Worm (Caenorhabditis elegans): ENCODE data around the gene K09E9.4.

K09E9.4 gene

DNA sequence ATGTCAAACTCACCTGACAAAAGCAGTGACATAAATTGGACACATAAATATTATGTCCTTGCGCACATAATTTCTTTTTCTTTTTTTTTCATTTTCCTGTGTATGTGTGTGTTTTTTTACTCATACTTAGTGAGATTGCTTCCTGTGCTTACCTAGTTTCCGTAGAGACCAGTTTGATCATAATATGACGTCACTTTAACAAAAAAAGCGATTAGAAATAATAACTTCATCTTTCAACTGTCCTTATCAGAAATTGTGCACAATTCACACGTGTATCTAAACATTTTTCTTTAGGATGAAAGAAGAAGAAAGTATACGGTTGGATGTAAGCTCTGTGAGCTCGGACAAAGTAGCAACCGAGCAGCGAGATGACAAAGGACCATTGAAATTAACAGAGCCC, 8.2 kb downstream of the K09E9.4 start:
- TF ChIP-seq F33H1.4 (GFP tag; IDR thresholded peaks at IDR 0.05) (no peak), nhr-80 (tag; optimal IDR thresholded peaks at IDR 0.05) (peak; percentile 39), lin-54 (GFP tag; optimal IDR thresholded peaks at IDR 0.05) (no peak), atf-7 (tag; optimal IDR thresholded peaks at IDR 0.05) (peak; percentile 67), Y53G8AR.9 (GFP tag; conservative IDR thresholded peaks at IDR 0.05) (no peak), ceh-100 (GFP tag; IDR thresholded peaks at IDR 0.05) (no peak)

- peak; percentile 59; the same call in 1 of the 2 replicates for TF ChIP-seq egrh-3 (GFP tag; IDR thresholded peaks at IDR 0.05)
- no peak for TF ChIP-seq rpc-1 (optimal IDR thresholded peaks at IDR 0.05)
- peak; percentile 16 for TF ChIP-seq rpc-1 (tag; optimal IDR thresholded peaks at IDR 0.05)
- no peak for TF ChIP-seq unc-62 (GFP tag; optimal IDR thresholded peaks at IDR 0.05)
- TF ChIP-seq D2030.7 (GFP tag; IDR thresholded peaks at IDR 0.05), result no peak
- 0 out of 2 replicates have a peak, but pooled peaks have one; percentile 30 for TF ChIP-seq ztf-25 (GFP tag; IDR thresholded peaks at IDR 0.05)
- no peak for TF ChIP-seq nhr-80 (tag; optimal IDR thresholded peaks at IDR 0.05)
Measured at ce11 chrX:15621001-15621400, 9.2 kb downstream of the K09E9.4 start.

DNA sequence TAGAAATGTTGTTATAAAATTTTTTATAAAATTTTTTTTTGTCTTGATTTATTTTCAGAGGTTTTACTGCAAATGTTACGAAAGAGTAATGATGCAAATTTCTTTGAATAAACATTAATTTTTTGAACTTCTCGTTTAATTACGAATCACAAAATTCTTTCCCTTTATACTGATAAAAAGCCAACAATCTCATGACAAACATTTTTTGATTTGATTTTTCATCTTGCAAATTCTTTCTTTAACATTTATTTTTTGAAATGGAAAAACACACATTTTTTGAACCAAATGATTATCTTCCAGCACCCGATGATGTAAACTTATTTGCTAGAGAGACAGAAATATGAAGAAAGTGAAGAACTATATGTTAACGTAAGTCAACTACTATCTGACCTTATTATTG, 10.0 kb downstream of the K09E9.4 start, which contains the start of gene K09E9.1:
Gene K09E9.1 (plus strand): TSS at position 301 of the 400 bp plus-strand sequence.
- TF ChIP-seq hmg-1.2 (GFP tag; IDR thresholded peaks at IDR 0.05) (no peak), hrde-1 (tag; optimal IDR thresholded peaks at IDR 0.05; ENCODE audit: borderline replicate concordance) (no peak), Y53G8AR.9 (GFP tag; conservative IDR thresholded peaks at IDR 0.05) (no peak), F23B12.7 (tag; optimal IDR thresholded peaks at IDR 0.05; ENCODE audit: insufficient read depth) (no peak), attf-6 (GFP tag; IDR thresholded peaks at IDR 0.05) (no peak), sptf-2 (GFP tag; optimal IDR thresholded peaks at IDR 0.05) (no peak), ceh-58 (GFP tag; IDR thresholded peaks at IDR 0.05) (no peak), bed-2 (GFP tag; IDR thresholded peaks at IDR 0.05) (no peak), hsf-1 (GFP tag; IDR thresholded peaks at IDR 0.05) (no peak), B0261.1 (tag; optimal IDR thresholded peaks at IDR 0.05) (no peak), ztf-28 (GFP tag; IDR thresholded peaks at IDR 0.05) (no peak), ceh-91 (GFP tag; IDR thresholded peaks at IDR 0.05) (no peak), nfya-1 (tag; optimal IDR thresholded peaks at IDR 0.05; ENCODE audit: borderline replicate concordance, insufficient read depth) (no peak), dpl-1 (GFP tag; optimal IDR thresholded peaks at IDR 0.05) (no peak), let-607 (tag; optimal IDR thresholded peaks at IDR 0.05) (no peak), attf-3 (GFP tag; conservative IDR thresholded peaks at IDR 0.05) (no peak)

DNA sequence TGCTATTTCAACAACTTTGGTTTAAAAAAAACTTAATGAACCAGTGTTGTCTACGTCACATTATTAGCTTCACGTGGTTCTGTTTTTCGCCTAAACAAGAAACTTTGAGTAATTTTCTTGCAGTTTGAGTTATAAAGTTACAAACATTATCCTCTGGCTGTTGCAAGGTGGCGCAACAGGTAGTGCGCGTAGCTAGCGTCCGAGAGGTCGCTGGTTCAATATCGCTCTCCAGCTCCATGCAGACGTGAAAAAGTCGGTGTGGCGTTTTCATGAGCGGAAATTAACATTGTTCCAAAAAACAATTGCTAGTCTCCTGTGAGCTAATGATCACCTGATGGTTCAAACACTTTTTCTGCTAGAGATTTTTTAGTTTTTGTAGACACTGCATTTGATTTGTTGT, 11.0 kb downstream of the K09E9.4 start:
- 0 out of 2 replicates have a peak, but pooled peaks have one; percentile 18 for TF ChIP-seq rcor-1 (GFP tag; IDR thresholded peaks at IDR 0.05)
- peak; percentile 29 for TF ChIP-seq nhr-179 (tag; optimal IDR thresholded peaks at IDR 0.05)
- TF ChIP-seq let-526 (GFP tag; IDR thresholded peaks at IDR 0.05), result no peak
- TF ChIP-seq F57C9.4 (tag; optimal IDR thresholded peaks at IDR 0.05), result no peak
- TF ChIP-seq rpc-1 (optimal IDR thresholded peaks at IDR 0.05), result peak; percentile 63
- peak; percentile 75 for TF ChIP-seq rpc-1 (tag; optimal IDR thresholded peaks at IDR 0.05)
- TF ChIP-seq ZK185.1 (tag; optimal IDR thresholded peaks at IDR 0.05; ENCODE audit: poor library complexity, severe bottlenecking), result peak; percentile 47
- TF ChIP-seq B0261.1 (tag; optimal IDR thresholded peaks at IDR 0.05), result peak; percentile 63
- no peak for TF ChIP-seq pbrm-1 (GFP tag; IDR thresholded peaks at IDR 0.05)
- peak; percentile 80 for TF ChIP-seq tbp1 (GFP tag; optimal IDR thresholded peaks at IDR 0.05)
- TF ChIP-seq hlh-26 (GFP tag; conservative IDR thresholded peaks at IDR 0.05), result no peak
- peak; percentile 39 for TF ChIP-seq nhr-90 (tag; optimal IDR thresholded peaks at IDR 0.05)
- no peak for TF ChIP-seq Y67H2A.10 (GFP tag; conservative IDR thresholded peaks at IDR 0.05)
- peak; percentile 31 to 50 for TF ChIP-seq let-607 (tag; optimal IDR thresholded peaks at IDR 0.05)
- no peak for TF ChIP-seq B0336.3 (GFP tag; IDR thresholded peaks at IDR 0.05)
- peak; percentile 12 for TF ChIP-seq ztf-18 (tag; optimal IDR thresholded peaks at IDR 0.05)
- no peak for TF ChIP-seq ceh-79 (tag; optimal IDR thresholded peaks at IDR 0.05)
- TF ChIP-seq attf-5 (GFP tag; optimal IDR thresholded peaks at IDR 0.05), result no peak
- TF ChIP-seq lin-26 (GFP tag; IDR thresholded peaks at IDR 0.05), result 0 out of 2 replicates have a peak, but pooled peaks have one; percentile 12
- TF ChIP-seq dox-1 (GFP tag; IDR thresholded peaks at IDR 0.05), result peak; percentile 43; the same call in 1 of the 2 replicates
- TF ChIP-seq zfh-2 (GFP tag; conservative IDR thresholded peaks at IDR 0.05), result no peak
